Worm (Caenorhabditis elegans): ENCODE measurements around the gene F34H10.3.
A peak's percentile ranks its signal among the peaks of the same experiment; 100 is the strongest.

Gene F34H10.3

DNA sequence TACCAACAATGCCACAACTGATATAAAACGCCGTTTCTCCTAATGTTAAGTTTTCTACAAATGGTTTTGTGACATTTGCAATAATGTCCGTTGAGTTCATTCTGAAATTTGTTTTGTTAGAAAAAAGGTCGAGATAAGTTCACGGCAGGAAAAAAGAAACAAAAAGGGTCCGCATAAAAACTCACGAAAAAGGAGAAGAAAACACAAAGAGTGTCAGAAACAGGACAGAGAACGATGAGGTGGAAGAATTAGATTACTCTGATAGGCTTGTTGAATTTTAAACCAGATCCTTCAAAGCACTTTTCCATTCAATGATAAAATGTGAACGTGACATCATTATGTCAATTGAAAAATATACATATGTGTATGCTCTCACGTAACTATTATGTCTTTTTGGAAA, 18.2 kb upstream of the F34H10.3 start, which contains the start of gene aex-2:
aex-2 (minus strand) TSS at position 101 of the 400 bp plus-strand sequence.
- no peak for TF ChIP-seq B0035.1 (tag; optimal IDR thresholded peaks at IDR 0.05)
- no peak for TF ChIP-seq attf-6 (GFP tag; IDR thresholded peaks at IDR 0.05)
- no peak for TF ChIP-seq nfya-1 (tag; optimal IDR thresholded peaks at IDR 0.05; ENCODE audit: borderline replicate concordance, insufficient read depth)
- TF ChIP-seq hsf-1 (GFP tag; IDR thresholded peaks at IDR 0.05): no peak
- TF ChIP-seq K11D2.4 (GFP tag; IDR thresholded peaks at IDR 0.05): no peak
- TF ChIP-seq nfyb-1 (GFP tag; IDR thresholded peaks at IDR 0.05): no peak
- no peak for TF ChIP-seq T07F8.4 (tag; optimal IDR thresholded peaks at IDR 0.05)

DNA sequence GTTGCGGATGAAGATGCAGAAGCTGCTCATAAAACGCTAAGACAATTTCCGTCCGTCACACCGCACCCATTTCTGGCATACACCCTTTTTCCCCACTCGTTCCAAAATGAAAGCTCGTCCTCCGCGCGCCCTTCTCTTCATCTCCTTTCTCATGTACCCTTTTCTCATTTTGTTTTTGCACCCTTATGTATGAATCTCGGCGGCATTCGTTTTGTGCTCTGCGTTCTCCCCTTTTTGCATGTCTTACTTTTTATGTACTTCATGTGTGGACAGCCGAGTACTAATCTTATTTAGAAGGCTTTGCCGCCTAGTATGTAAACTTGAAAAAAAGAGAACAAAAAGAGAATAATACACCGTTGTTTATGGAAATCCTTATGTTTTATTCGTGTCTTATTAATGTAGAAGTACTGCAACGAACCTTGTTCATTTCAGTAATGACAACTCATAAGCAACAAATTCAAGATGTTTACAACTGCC, 13.3 kb upstream of the F34H10.3 start, which contains the start of gene F34H10.4:
F34H10.4 (plus strand) TSS at position 427 of the 477 bp plus-strand sequence.
- TF ChIP-seq snpc-1.3 (tag; optimal IDR thresholded peaks at IDR 0.05; ENCODE audit: insufficient read depth) (no peak), egrh-3 (GFP tag; IDR thresholded peaks at IDR 0.05) (no peak), gei-17 (GFP tag; optimal IDR thresholded peaks at IDR 0.05) (no peak), zim-3 (tag; optimal IDR thresholded peaks at IDR 0.05) (no peak), Y56A3A.18 (GFP tag; IDR thresholded peaks at IDR 0.05) (no peak), ztf-3 (GFP tag; optimal IDR thresholded peaks at IDR 0.05) (no peak), zfh-2 (GFP tag; conservative IDR thresholded peaks at IDR 0.05) (no peak), egl-18 (GFP tag; IDR thresholded peaks at IDR 0.05) (no peak), Y67H2A.10 (GFP tag; conservative IDR thresholded peaks at IDR 0.05) (no peak), xnd-1 (tag; optimal IDR thresholded peaks at IDR 0.05) (no peak), atf-7 (tag; optimal IDR thresholded peaks at IDR 0.05) (no peak), F23B12.7 (tag; optimal IDR thresholded peaks at IDR 0.05; ENCODE audit: insufficient read depth) (no peak), nfyb-1 (GFP tag; IDR thresholded peaks at IDR 0.05) (no peak), attf-3 (GFP tag; conservative IDR thresholded peaks at IDR 0.05) (no peak), lin-54 (GFP tag; optimal IDR thresholded peaks at IDR 0.05) (no peak), chd-7 (tag; optimal IDR thresholded peaks at IDR 0.05) (no peak)

DNA sequence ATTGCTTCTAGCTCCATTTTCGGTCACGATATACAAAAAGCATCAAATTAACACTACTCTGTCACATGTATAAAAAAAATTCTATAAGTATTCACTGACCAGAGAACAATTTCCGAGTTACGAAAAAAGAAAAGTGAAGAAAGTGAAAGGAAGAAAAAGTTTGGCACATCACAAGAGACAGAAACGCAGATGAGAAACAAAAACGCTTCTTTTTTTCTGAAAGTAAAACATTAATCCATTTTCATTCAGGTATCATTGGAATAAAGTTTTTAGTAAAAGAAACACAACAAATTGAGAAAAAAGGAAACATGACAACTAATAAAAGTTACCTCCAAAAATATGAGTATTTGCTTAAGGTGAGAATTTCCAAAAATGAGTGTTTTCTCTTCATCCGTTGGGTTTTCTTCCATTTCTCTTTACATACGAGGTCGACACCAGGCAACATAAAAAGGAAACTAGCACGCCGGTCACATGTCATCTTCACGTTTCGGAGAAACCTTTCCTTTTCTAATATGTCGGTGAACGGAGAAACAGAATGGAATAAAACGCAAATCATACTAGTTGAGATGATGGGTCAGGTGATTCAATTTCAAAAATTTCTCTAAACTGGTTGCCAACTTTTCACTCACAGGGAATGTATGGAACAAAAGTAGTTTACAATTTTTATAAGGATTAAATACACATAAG, 8.1 kb upstream of the F34H10.3 start:
- TF ChIP-seq C06A6.2 (GFP tag; conservative IDR thresholded peaks at IDR 0.05) (no peak), lin-40 (tag; optimal IDR thresholded peaks at IDR 0.05) (peak; percentile 39), somi-1 (GFP tag; optimal IDR thresholded peaks at IDR 0.05) (peak; percentile 65)

DNA sequence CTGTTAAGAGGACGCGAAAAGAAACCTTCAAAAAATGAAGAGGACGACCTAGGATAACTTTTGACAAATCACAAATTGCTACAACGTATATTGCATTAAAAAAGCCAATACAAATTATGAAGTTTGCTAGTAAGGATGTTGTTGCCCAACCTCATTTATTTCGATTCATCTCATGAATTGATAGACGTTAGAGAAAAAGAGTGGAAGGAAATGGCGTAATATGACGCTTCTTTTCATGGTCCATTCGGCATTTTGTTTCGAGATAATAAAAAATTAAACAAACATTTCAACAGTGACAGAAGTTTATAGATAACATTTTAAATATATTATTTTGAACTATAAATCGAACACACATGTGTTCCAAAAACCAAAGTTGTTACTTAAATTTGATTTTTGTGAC, 6.1 kb upstream of the F34H10.3 start:
- TF ChIP-seq ceh-40 (GFP tag; IDR thresholded peaks at IDR 0.05) (no peak), ekl-4 (GFP tag; IDR thresholded peaks at IDR 0.05) (no peak), attf-3 (GFP tag; conservative IDR thresholded peaks at IDR 0.05) (no peak), nfya-1 (tag; optimal IDR thresholded peaks at IDR 0.05; ENCODE audit: borderline replicate concordance, insufficient read depth) (no peak), aptf-2 (GFP tag; conservative IDR thresholded peaks at IDR 0.05) (no peak), hlh-26 (GFP tag; conservative IDR thresholded peaks at IDR 0.05) (no peak), ets-4 (GFP tag; optimal IDR thresholded peaks at IDR 0.05) (no peak), hrde-1 (tag; optimal IDR thresholded peaks at IDR 0.05; ENCODE audit: borderline replicate concordance) (no peak), pha-4 (tag; optimal IDR thresholded peaks at IDR 0.05) (no peak), let-607 (tag; optimal IDR thresholded peaks at IDR 0.05) (no peak), T26A5.8 (tag; optimal IDR thresholded peaks at IDR 0.05) (no peak), nhr-90 (tag; optimal IDR thresholded peaks at IDR 0.05) (no peak), gei-17 (GFP tag; optimal IDR thresholded peaks at IDR 0.05) (no peak), lsy-27 (tag; optimal IDR thresholded peaks at IDR 0.05; ENCODE audit: borderline replicate concordance, insufficient read depth) (no peak), mes-4 (tag; optimal IDR thresholded peaks at IDR 0.05) (no peak), lin-40 (tag; optimal IDR thresholded peaks at IDR 0.05) (no peak), let-526 (GFP tag; IDR thresholded peaks at IDR 0.05) (no peak), B0336.3 (GFP tag; IDR thresholded peaks at IDR 0.05) (no peak)

Data from whole organism, young adult.